Worm (Caenorhabditis elegans) whole organism, L1 larva: ENCODE data around the gene gta-1.

ENCODE experiments used
- C04F5.9 ChIP-seq: sonication (generic microtip); optimal IDR thresholded peaks from 2 replicates; lab custom pipeline; 2016; ENCODE audit warnings: missing genetic modification characterization, missing compliant biosample characterization
- F16B12.6 ChIP-seq: fragments of 150-350 bp; optimal IDR thresholded peaks from 2 replicates; lab custom pipeline; 2014; ENCODE audit warnings: missing biosample characterization, missing genetic modification characterization
- alr-1 ChIP-seq: fragments of 200-800 bp; sonication (Bioruptor generic); optimal IDR thresholded peaks from 2 replicates; lab custom pipeline; 2018; ENCODE audit warnings: borderline replicate concordance, mild to moderate bottlenecking, missing genetic modification characterization, missing compliant biosample characterization
- aly-2 ChIP-seq: fragments of 150-350 bp; optimal IDR thresholded peaks from 2 replicates; lab custom pipeline; 2014; ENCODE audit warnings: missing biosample characterization, missing genetic modification characterization
- ama-1 ChIP-seq: fragments of 150-350 bp; optimal IDR thresholded peaks from 2 replicates; lab custom pipeline; 2014
- blmp-1 ChIP-seq: fragments of 150-350 bp; optimal IDR thresholded peaks from 2 replicates; lab custom pipeline; 2014; ENCODE audit warnings: missing biosample characterization, missing genetic modification characterization
- ceh-63 ChIP-seq: fragments of 200-800 bp; sonication (Bioruptor generic); optimal IDR thresholded peaks from 2 replicates; lab custom pipeline; 2018; ENCODE audit warnings: mild to moderate bottlenecking, missing genetic modification characterization, missing compliant biosample characterization
- ceh-8 ChIP-seq: fragments of 200-800 bp; sonication (Bioruptor generic); optimal IDR thresholded peaks from 2 replicates; lab custom pipeline; 2018; ENCODE audit warnings: mild to moderate bottlenecking, missing genetic modification characterization, moderate library complexity, missing compliant biosample characterization
- ceh-82 ChIP-seq, 3 experiments: fragments of 150-350 bp in 1 of 3; sonication (generic microtip) in 2 of 3; optimal IDR thresholded peaks; 2 replicates each; lab custom pipeline; 2014 to 2017; ENCODE audit warnings: missing biosample characterization in 3 of 3, missing genetic modification characterization in 3 of 3
- ceh-88 ChIP-seq: fragments of 200-800 bp; sonication (Bioruptor generic); IDR thresholded peaks from 2 replicates; pipeline ENCODE4 v1.3.6; 2022; ENCODE audit warnings: missing genetic modification characterization, missing compliant biosample characterization
- ceh-90 ChIP-seq: sonication (generic microtip); optimal IDR thresholded peaks from 2 replicates; lab custom pipeline; 2016; ENCODE audit warnings: missing genetic modification characterization, missing compliant biosample characterization
- dpl-1 ChIP-seq, 3 experiments: fragments of 150-350 bp in 2 of 3; sonication (generic microtip) in 1 of 3; optimal IDR thresholded peaks; 2 replicates each; lab custom pipeline; 2014 to 2017; ENCODE audit warnings: missing biosample characterization in 3 of 3, missing genetic modification characterization in 3 of 3, missing genetic modification reagents in 3 of 3
- efl-1 ChIP-seq, 4 experiments: fragments of 150-350 bp; optimal IDR thresholded peaks in 3 of 4; peaks in 1 of 4; 1 replicate in 1 of 4; 2 replicates in 3 of 4; lab custom pipeline; 2014; ENCODE audit warnings: missing biosample characterization in 2 of 4, missing genetic modification characterization in 2 of 4, missing genetic modification reagents in 2 of 4
- efl-3 ChIP-seq: fragments of 200-800 bp; sonication (Bioruptor generic); optimal IDR thresholded peaks from 2 replicates; lab custom pipeline; 2018; ENCODE audit warnings: mild to moderate bottlenecking, missing genetic modification characterization, missing compliant biosample characterization
- elt-2 ChIP-seq: sonication (generic microtip); optimal IDR thresholded peaks from 2 replicates; lab custom pipeline; 2016; ENCODE audit warnings: missing genetic modification characterization, mild to moderate bottlenecking, inconsistent platforms, missing compliant biosample characterization, missing genetic modification reagents
- elt-3 ChIP-seq, 6 experiments: fragments of 150-350 bp in 1 of 6; sonication (generic microtip); optimal IDR thresholded peaks; 2 replicates each; lab custom pipeline; 2017 to 2018; ENCODE audit warnings: missing biosample characterization in 6 of 6, missing genetic modification characterization in 6 of 6, inconsistent platforms in 1 of 6
- fkh-4 ChIP-seq: sonication (generic microtip); optimal IDR thresholded peaks from 2 replicates; lab custom pipeline; 2016; ENCODE audit warnings: missing compliant biosample characterization, missing genetic modification characterization, borderline replicate concordance
- hlh-17 ChIP-seq: fragments of 200-800 bp; sonication (Bioruptor generic); optimal IDR thresholded peaks from 2 replicates; lab custom pipeline; 2018; ENCODE audit warnings: missing genetic modification characterization, mild to moderate bottlenecking, missing compliant biosample characterization, moderate library complexity, borderline replicate concordance
- hpl-2 ChIP-seq: fragments of 150-350 bp; optimal IDR thresholded peaks from 2 replicates; lab custom pipeline; 2014; ENCODE audit warnings: missing biosample characterization, missing genetic modification reagents, missing genetic modification characterization
- irx-1 ChIP-seq: sonication (generic microtip); optimal IDR thresholded peaks from 2 replicates; lab custom pipeline; 2016; ENCODE audit warnings: missing genetic modification characterization, missing compliant biosample characterization
- isw-1 ChIP-seq: fragments of 200-800 bp; sonication (Bioruptor generic); IDR thresholded peaks from 2 replicates; pipeline ENCODE4 v1.3.6; 2022; ENCODE audit warnings: missing genetic modification characterization, missing compliant biosample characterization
- jun-1 ChIP-seq: fragments of 150-350 bp; optimal IDR thresholded peaks from 2 replicates; lab custom pipeline; 2014; ENCODE audit warnings: missing biosample characterization, missing genetic modification reagents, missing genetic modification characterization
- lin-13 ChIP-seq: fragments of 150-350 bp; optimal IDR thresholded peaks from 2 replicates; lab custom pipeline; 2014; ENCODE audit warnings: missing biosample characterization, missing genetic modification reagents, missing genetic modification characterization
- lin-39 ChIP-seq: fragments of 150-350 bp; optimal IDR thresholded peaks from 2 replicates; lab custom pipeline; 2014; ENCODE audit warnings: missing biosample characterization, missing genetic modification reagents, missing genetic modification characterization
- lsy-2 ChIP-seq, 2 experiments: fragments of 150-350 bp; optimal IDR thresholded peaks; 2 replicates each; lab custom pipeline; 2014; ENCODE audit warnings: missing biosample characterization in 2 of 2, missing genetic modification characterization in 2 of 2
- mab-9 ChIP-seq: fragments of 200-800 bp; sonication (Bioruptor generic); IDR thresholded peaks from 2 replicates; pipeline ENCODE4 v1.3.6; 2022; ENCODE audit warnings: missing genetic modification reagents, missing genetic modification characterization, missing compliant biosample characterization
- mdl-1 ChIP-seq, 2 experiments: fragments of 150-350 bp; optimal IDR thresholded peaks; 2 replicates each; lab custom pipeline; 2014 to 2017; ENCODE audit warnings: missing biosample characterization in 2 of 2, missing genetic modification characterization in 2 of 2, inconsistent platforms in 1 of 2
- mep-1 ChIP-seq: fragments of 150-350 bp; optimal IDR thresholded peaks from 2 replicates; lab custom pipeline; 2014; ENCODE audit warnings: missing biosample characterization, missing genetic modification characterization
- nhr-12 ChIP-seq: sonication (generic microtip); optimal IDR thresholded peaks from 2 replicates; lab custom pipeline; 2017; ENCODE audit warnings: missing biosample characterization, missing genetic modification characterization
- nhr-19 ChIP-seq: fragments of 200-800 bp; sonication (Bioruptor generic); conservative IDR thresholded peaks from 2 replicates; pipeline ENCODE4 v1.3.6; 2022; ENCODE audit warnings: missing genetic modification characterization, missing compliant biosample characterization
- nhr-237 ChIP-seq: fragments of 150-350 bp; optimal IDR thresholded peaks from 2 replicates; lab custom pipeline; 2014; ENCODE audit warnings: missing biosample characterization, missing genetic modification characterization
- nhr-28 ChIP-seq: fragments of 150-350 bp; optimal IDR thresholded peaks from 2 replicates; lab custom pipeline; 2014; ENCODE audit warnings: missing biosample characterization, missing genetic modification characterization
- nhr-71 ChIP-seq: sonication (generic microtip); optimal IDR thresholded peaks from 2 replicates; lab custom pipeline; 2016; ENCODE audit warnings: mild to moderate bottlenecking, missing genetic modification characterization, moderate library complexity, missing compliant biosample characterization
- nhr-76 ChIP-seq: sonication (generic microtip); optimal IDR thresholded peaks from 2 replicates; lab custom pipeline; 2017; ENCODE audit warnings: missing biosample characterization, missing genetic modification characterization
- nhr-77 ChIP-seq: fragments of 150-350 bp; optimal IDR thresholded peaks from 2 replicates; lab custom pipeline; 2014; ENCODE audit warnings: missing biosample characterization, missing genetic modification characterization
- pag-3 ChIP-seq: sonication (generic microtip); optimal IDR thresholded peaks from 2 replicates; lab custom pipeline; 2017; ENCODE audit warnings: missing genetic modification characterization, mild to moderate bottlenecking, missing compliant biosample characterization, antibody characterized with exemption, borderline replicate concordance; ENCODE audit not compliant: insufficient read depth
- pqm-1 ChIP-seq: sonication (generic microtip); optimal IDR thresholded peaks from 3 replicates; lab custom pipeline; 2017; ENCODE audit warnings: missing biosample characterization, missing genetic modification characterization
- rnt-1 ChIP-seq: sonication (generic microtip); optimal IDR thresholded peaks from 2 replicates; lab custom pipeline; 2016; ENCODE audit warnings: mild to moderate bottlenecking, missing genetic modification characterization, moderate library complexity, missing compliant biosample characterization
- skn-1 ChIP-seq: fragments of 150-350 bp; optimal IDR thresholded peaks from 2 replicates; lab custom pipeline; 2014; ENCODE audit warnings: missing biosample characterization, missing genetic modification characterization
- snu-23 ChIP-seq: sonication (generic microtip); optimal IDR thresholded peaks from 2 replicates; lab custom pipeline; 2016; ENCODE audit warnings: missing genetic modification characterization, missing compliant biosample characterization
- sup-37 ChIP-seq: fragments of 200-800 bp; sonication (Bioruptor generic); optimal IDR thresholded peaks from 2 replicates; lab custom pipeline; 2018; ENCODE audit warnings: mild to moderate bottlenecking, missing genetic modification characterization, missing compliant biosample characterization
- swsn-7 ChIP-seq: sonication (generic microtip); optimal IDR thresholded peaks from 2 replicates; lab custom pipeline; 2016; ENCODE audit warnings: missing genetic modification characterization, missing compliant biosample characterization
- tlp-1 ChIP-seq: fragments of 150-350 bp; optimal IDR thresholded peaks from 2 replicates; lab custom pipeline; 2014; ENCODE audit warnings: missing biosample characterization, missing genetic modification characterization
- unc-130 ChIP-seq: fragments of 150-350 bp; optimal IDR thresholded peaks from 2 replicates; lab custom pipeline; 2017; ENCODE audit warnings: missing biosample characterization, missing genetic modification characterization, inconsistent platforms
- unc-30 ChIP-seq: sonication (generic microtip); optimal IDR thresholded peaks from 2 replicates; lab custom pipeline; 2017; ENCODE audit warnings: missing biosample characterization, missing genetic modification characterization
- unc-62 ChIP-seq: fragments of 150-350 bp; optimal IDR thresholded peaks from 2 replicates; lab custom pipeline; 2014; ENCODE audit warnings: missing biosample characterization, missing genetic modification reagents, missing genetic modification characterization
- unc-86 ChIP-seq: sonication (generic microtip); optimal IDR thresholded peaks from 2 replicates; lab custom pipeline; 2016; ENCODE audit warnings: missing genetic modification characterization, missing compliant biosample characterization
- unc-98 ChIP-seq: fragments of 200-800 bp; sonication (Bioruptor generic); IDR thresholded peaks from 2 replicates; pipeline ENCODE4 v1.3.6; 2022; ENCODE audit warnings: missing genetic modification characterization, missing compliant biosample characterization
- vab-15 ChIP-seq: sonication (generic microtip); optimal IDR thresholded peaks from 2 replicates; lab custom pipeline; 2017; ENCODE audit warnings: missing genotype, mild to moderate bottlenecking, missing genetic modification characterization, missing compliant biosample characterization
- zag-1 ChIP-seq: fragments of 150-350 bp; optimal IDR thresholded peaks from 2 replicates; lab custom pipeline; 2014; ENCODE audit warnings: missing biosample characterization, missing genetic modification characterization
- zip-4 ChIP-seq: fragments of 200-800 bp; sonication (Bioruptor generic); optimal IDR thresholded peaks from 2 replicates; lab custom pipeline; 2018; ENCODE audit warnings: mild to moderate bottlenecking, missing genetic modification characterization, moderate library complexity, missing compliant biosample characterization
- ztf-11 ChIP-seq, 2 experiments: sonication (generic microtip); optimal IDR thresholded peaks; 2 replicates each; lab custom pipeline; 2016 to 2017; ENCODE audit warnings: missing genetic modification characterization in 2 of 2, missing biosample characterization in 1 of 2, missing compliant biosample characterization in 1 of 2

Gene gta-1

DNA sequence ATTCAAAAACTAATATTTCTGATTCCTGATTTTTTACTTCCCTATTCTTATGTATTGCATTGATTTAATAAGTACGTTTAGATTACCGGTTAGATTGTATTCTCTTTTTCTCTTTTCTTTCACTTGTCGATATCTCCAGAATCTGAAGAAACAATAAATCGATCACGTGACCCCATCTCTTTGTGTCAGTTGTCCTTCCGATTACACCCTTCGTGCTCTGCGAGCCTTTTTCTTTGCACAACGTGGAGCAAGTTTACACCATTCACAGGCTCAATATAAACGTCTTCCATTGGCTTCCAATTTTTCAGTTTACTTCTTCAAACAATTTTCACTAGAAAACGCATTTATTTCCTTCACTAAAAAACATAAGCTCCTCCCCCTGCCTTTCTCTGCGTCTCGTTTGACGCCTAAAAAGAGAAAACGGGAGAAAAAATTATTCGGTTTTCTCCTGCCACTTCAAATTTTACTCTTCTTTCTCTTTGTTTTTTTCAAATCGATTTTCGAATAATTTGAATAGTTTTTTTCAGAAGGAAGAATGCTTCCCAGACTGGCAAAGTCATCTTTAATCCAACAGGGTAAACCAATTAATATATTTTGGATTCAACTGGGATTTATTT is at the start of gene gta-1:
gta-1 (plus strand) TSS at position 528 of the 617 bp plus-strand sequence.
- TF ChIP-seq pqm-1 (tag; lab: Kevin White, UChicago) (no peak), zip-4 (GFP tag; lab: Kevin White, UChicago) (no peak), isw-1 (GFP tag; lab: Robert Waterston, UW) (no peak), lsy-2 (tag; optimal IDR thresholded peaks at IDR 0.05; lab: Kevin White, UChicago) (peak; percentile 1 to 47), mab-9 (GFP tag; lab: Robert Waterston, UW) (no peak), nhr-76 (tag; lab: Kevin White, UChicago) (no peak), tlp-1 (no peak), nhr-237 (no peak), sup-37 (GFP tag; lab: Kevin White, UChicago) (no peak), mdl-1 (tag; optimal IDR thresholded peaks at IDR 0.05; lab: Kevin White, UChicago) (peak in 1 of 2 experiments; percentile 52), pag-3 (no peak), nhr-28 (no peak), ceh-82 (tag; optimal IDR thresholded peaks at IDR 0.05; lab: Kevin White, UChicago) (no peak), ceh-63 (GFP tag; lab: Kevin White, UChicago) (no peak), vab-15 (tag; lab: Kevin White, UChicago) (no peak), rnt-1 (tag; lab: Kevin White, UChicago) (peak; percentile 66), zag-1 (no peak), ceh-8 (no peak), F16B12.6 (tag; lab: Kevin White, UChicago) (no peak), fkh-4 (no peak), ceh-88 (GFP tag; lab: Robert Waterston, UW) (no peak), unc-62 (no peak), elt-3 (tag; optimal IDR thresholded peaks at IDR 0.05; lab: Kevin White, UChicago) (no peak), nhr-19 (GFP tag; lab: Robert Waterston, UW) (peak; percentile 50), C04F5.9 (tag; lab: Kevin White, UChicago) (no peak), lin-13 (GFP tag; lab: Kevin White, UChicago) (no peak), nhr-12 (tag; lab: Kevin White, UChicago) (no peak), unc-98 (GFP tag; lab: Robert Waterston, UW) (no peak), irx-1 (tag; lab: Kevin White, UChicago) (no peak), blmp-1 (tag; lab: Kevin White, UChicago) (peak; percentile 93), ceh-90 (tag; lab: Kevin White, UChicago) (no peak), hpl-2 (GFP tag; lab: Kevin White, UChicago) (no peak), mep-1 (peak; percentile 11), nhr-77 (tag; lab: Kevin White, UChicago) (no peak), alr-1 (no peak), elt-2 (no peak), nhr-71 (tag; lab: Kevin White, UChicago) (peak; percentile 73), dpl-1 (GFP tag; optimal IDR thresholded peaks at IDR 0.05; lab: Kevin White, UChicago) (peak in 2 of 3 experiments; percentile 18 to 19), snu-23 (GFP tag; lab: Kevin White, UChicago) (peak; percentile 65), swsn-7 (peak; percentile 19), hlh-17 (no peak), efl-3 (GFP tag; lab: Kevin White, UChicago) (no peak), efl-1 (optimal IDR thresholded peaks at IDR 0.05; lab: Kevin White, UChicago) (peak in 1 of 2 experiments; percentile 18), efl-1 (GFP tag; optimal IDR thresholded peaks at IDR 0.05 in 1 of 2; lab: Kevin White, UChicago) (peak; percentile 28 to 89), aly-2 (no peak), unc-30 (tag; lab: Kevin White, UChicago) (no peak), ama-1 (lab: Kevin White, UChicago) (no peak), ztf-11 (tag; optimal IDR thresholded peaks at IDR 0.05; lab: Kevin White, UChicago) (no peak), unc-130 (tag; lab: Kevin White, UChicago) (no peak), lin-39 (tag; lab: Kevin White, UChicago) (peak; percentile 36), unc-86 (tag; lab: Kevin White, UChicago) (no peak), jun-1 (no peak), skn-1 (tag; lab: Kevin White, UChicago) (no peak)
